Fruit fly (Drosophila melanogaster) whole organism, prepupa: Measurements from ENCODE around the gene ND-B14.5A.

Experiments used
- CG1621 ChIP-seq: fragments of 200-800 bp; sonication (Bioruptor generic); optimal IDR thresholded peaks from 3 replicates; lab custom pipeline; 2018; ENCODE audit warnings: missing biosample characterization, mild to moderate bottlenecking, missing genetic modification characterization
- CG7368 ChIP-seq: fragments of 200-800 bp; sonication (Bioruptor generic); optimal IDR thresholded peaks from 3 replicates; lab custom pipeline; 2016; ENCODE audit warnings: missing biosample characterization, missing genetic modification characterization
- Eip75B ChIP-seq: fragments of 200-800 bp; sonication (Bioruptor generic); optimal IDR thresholded peaks from 3 replicates; lab custom pipeline; 2016; ENCODE audit warnings: missing biosample characterization, missing genetic modification characterization
- Hr4 ChIP-seq: fragments of 200-800 bp; sonication (Bioruptor generic); optimal IDR thresholded peaks from 3 replicates; lab custom pipeline; 2016; ENCODE audit warnings: missing biosample characterization, missing genetic modification characterization
- esn ChIP-seq: fragments of 200-800 bp; sonication (Bioruptor generic); optimal IDR thresholded peaks from 2 replicates; lab custom pipeline; 2016; ENCODE audit warnings: missing biosample characterization, mild to moderate bottlenecking, missing genetic modification characterization, moderate library complexity
- fd59A ChIP-seq: fragments of 200-800 bp; sonication (Bioruptor generic); optimal IDR thresholded peaks from 2 replicates; lab custom pipeline; 2017; ENCODE audit warnings: missing biosample characterization, mild to moderate bottlenecking, missing genetic modification characterization, missing genetic modification reagents
- lz ChIP-seq: fragments of 200-800 bp; sonication (Bioruptor generic); optimal IDR thresholded peaks from 3 replicates; lab custom pipeline; 2016; ENCODE audit warnings: missing biosample characterization, missing genetic modification characterization
- svp ChIP-seq: fragments of 200-800 bp; sonication (Bioruptor generic); peaks from one replicate; lab custom pipeline; 2016; ENCODE audit warnings: missing biosample characterization, missing genetic modification characterization
- topi ChIP-seq: fragments of 200-800 bp; sonication (Bioruptor generic); optimal IDR thresholded peaks from 3 replicates; lab custom pipeline; 2016; ENCODE audit warnings: missing biosample characterization, missing genetic modification characterization

dm6 chrX:2125527-2126088 is 46.7 kb upstream of the ND-B14.5A start:
- no peak for TF ChIP-seq Eip75B (GFP tag; lab: Kevin White, UChicago)
- no peak for TF ChIP-seq CG7368 (GFP tag; lab: Kevin White, UChicago)
- TF ChIP-seq CG1621, result no peak
- no peak for TF ChIP-seq Hr4 (GFP tag; lab: Kevin White, UChicago)
- TF ChIP-seq svp (GFP tag; lab: Kevin White, UChicago), result no peak
- no peak for TF ChIP-seq fd59A (GFP tag; lab: Kevin White, UChicago)
- TF ChIP-seq topi (GFP tag; lab: Kevin White, UChicago), result no peak
- no peak for TF ChIP-seq lz (GFP tag; lab: Kevin White, UChicago)
- no peak for TF ChIP-seq esn (GFP tag; lab: Kevin White, UChicago)
